Fruit fly (Drosophila melanogaster): ENCODE results near the gene CG9044.

Gene CG9044

DNA sequence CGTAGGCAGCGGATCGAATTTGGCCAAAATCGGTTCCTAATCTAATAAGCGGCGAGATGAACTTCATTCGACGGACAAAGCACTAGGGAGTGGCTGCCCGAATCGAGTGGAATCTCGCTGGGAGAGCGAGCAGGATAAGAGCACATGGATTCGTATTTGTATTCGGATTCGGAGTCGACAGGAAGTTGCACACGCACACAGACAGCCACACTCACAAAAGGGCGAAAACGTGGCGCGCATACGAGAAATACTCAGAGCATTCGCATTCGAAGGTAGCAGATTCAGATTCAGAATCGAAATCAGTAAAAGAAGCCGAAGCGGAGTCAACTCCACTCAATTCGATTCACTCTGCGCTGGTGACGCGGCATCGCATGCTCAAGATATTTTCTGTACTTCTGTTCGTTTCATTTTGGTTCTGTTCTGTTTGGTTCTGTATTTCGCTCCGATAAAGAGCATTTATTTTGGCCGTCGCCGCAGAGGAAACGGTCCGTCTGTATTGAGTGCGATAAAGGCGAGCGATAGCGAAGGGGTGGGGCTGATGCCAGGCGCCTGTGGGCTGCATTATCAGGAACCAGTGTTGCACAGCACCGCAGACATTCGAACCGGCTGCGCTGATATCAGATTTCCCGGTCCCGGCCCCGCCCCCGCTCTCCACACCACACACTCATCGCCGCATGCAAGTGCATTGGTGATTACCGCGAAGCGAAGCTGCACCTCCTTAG, 29.2 kb downstream of the CG9044 start:
- TF ChIP-seq Rel (GFP tag; optimal IDR thresholded peaks at IDR 0.05), result peak; percentile 78
- peak; percentile 72 for TF ChIP-seq Rel (tag; optimal IDR thresholded peaks at IDR 0.05)
- peak; percentile 50 for TF ChIP-seq br (GFP tag; optimal IDR thresholded peaks at IDR 0.05)
- TF ChIP-seq CG9705 (GFP tag; optimal IDR thresholded peaks at IDR 0.05), result no peak
- no peak for TF ChIP-seq sage (GFP tag; optimal IDR thresholded peaks at IDR 0.05)
- peak; percentile 38 for TF ChIP-seq rgr (GFP tag; optimal IDR thresholded peaks at IDR 0.05)
- peak; percentile 94 for TF ChIP-seq CrebA (GFP tag; optimal IDR thresholded peaks at IDR 0.05; ENCODE audit: borderline replicate concordance)
- no peak for TF ChIP-seq Dif (GFP tag; optimal IDR thresholded peaks at IDR 0.05; ENCODE audit: partially characterized antibody)
- no peak for TF ChIP-seq jim (GFP tag; optimal IDR thresholded peaks at IDR 0.05)
- no peak for TF ChIP-seq GATAd (GFP tag; optimal IDR thresholded peaks at IDR 0.05)
- no peak for TF ChIP-seq N (GFP tag; optimal IDR thresholded peaks at IDR 0.05)
- TF ChIP-seq psq (GFP tag; optimal IDR thresholded peaks at IDR 0.05), result peak; percentile 23
- no peak for TF ChIP-seq lola (GFP tag; optimal IDR thresholded peaks at IDR 0.05)
- peak; percentile 70 for TF ChIP-seq brk (GFP tag; optimal IDR thresholded peaks at IDR 0.05)
- no peak for TF ChIP-seq fru (GFP tag; optimal IDR thresholded peaks at IDR 0.05)
- TF ChIP-seq foxo (GFP tag; optimal IDR thresholded peaks at IDR 0.05), result peak; percentile 18 to 24
- no peak for TF ChIP-seq sv (GFP tag; optimal IDR thresholded peaks at IDR 0.05)
- peak; percentile 79 for TF ChIP-seq h (GFP tag; optimal IDR thresholded peaks at IDR 0.05)
- no peak for TF ChIP-seq tai (GFP tag; optimal IDR thresholded peaks at IDR 0.05)
- peak; percentile 70 for TF ChIP-seq Hr83 (GFP tag; optimal IDR thresholded peaks at IDR 0.05; ENCODE audit: poor library complexity, severe bottlenecking)
- no peak for TF ChIP-seq dl (GFP tag; optimal IDR thresholded peaks at IDR 0.05; ENCODE audit: insufficient read depth in 1 of 2, partially characterized antibody in 2 of 2)
- no peak for TF ChIP-seq CG32264 (GFP tag; optimal IDR thresholded peaks at IDR 0.05)
- TF ChIP-seq Myc (optimal IDR thresholded peaks at IDR 0.05), result no peak
- TF ChIP-seq pan (optimal IDR thresholded peaks at IDR 0.05), result no peak
- no peak for TF ChIP-seq ey (GFP tag; optimal IDR thresholded peaks at IDR 0.05)
- peak; percentile 53 for TF ChIP-seq Hnf4 (GFP tag; optimal IDR thresholded peaks at IDR 0.05)
- TF ChIP-seq Mio (GFP tag; optimal IDR thresholded peaks at IDR 0.05), result peak; percentile 37
- peak; percentile 34 for TF ChIP-seq OdsH (GFP tag; optimal IDR thresholded peaks at IDR 0.05)
- peak; percentile 3 for TF ChIP-seq Hr78 (GFP tag; optimal IDR thresholded peaks at IDR 0.05)
- peak; percentile 37 for TF ChIP-seq woc (GFP tag; optimal IDR thresholded peaks at IDR 0.05)
- TF ChIP-seq dmrt93B (GFP tag; optimal IDR thresholded peaks at IDR 0.05), result no peak
- TF ChIP-seq Jra (GFP tag; optimal IDR thresholded peaks at IDR 0.05), result peak; percentile 67
- peak; percentile 7 for TF ChIP-seq Sp1 (GFP tag; optimal IDR thresholded peaks at IDR 0.05)
- no peak for TF ChIP-seq dsf (GFP tag; optimal IDR thresholded peaks at IDR 0.05; ENCODE audit: borderline replicate concordance)
- no peak for TF ChIP-seq Dfd (GFP tag; optimal IDR thresholded peaks at IDR 0.05)
- no peak for TF ChIP-seq usp (GFP tag; optimal IDR thresholded peaks at IDR 0.05)
- TF ChIP-seq HLH106 (tag; optimal IDR thresholded peaks at IDR 0.05), result peak; percentile 21
- no peak for TF ChIP-seq Abd-B (GFP tag; optimal IDR thresholded peaks at IDR 0.05)
- TF ChIP-seq Vsx2 (GFP tag; optimal IDR thresholded peaks at IDR 0.05; ENCODE audit: partially characterized antibody), result no peak

dm6 chr2L:5979055-5979399, 29.8 kb downstream of the CG9044 start:
- TF ChIP-seq pan (optimal IDR thresholded peaks at IDR 0.05), result no peak
- TF ChIP-seq Vsx2 (GFP tag; optimal IDR thresholded peaks at IDR 0.05; ENCODE audit: partially characterized antibody), result no peak
- peak; percentile 4 for TF ChIP-seq Dif (GFP tag; optimal IDR thresholded peaks at IDR 0.05; ENCODE audit: partially characterized antibody)
- TF ChIP-seq dmrt93B (GFP tag; optimal IDR thresholded peaks at IDR 0.05), result peak; percentile 4
- TF ChIP-seq psq (GFP tag; optimal IDR thresholded peaks at IDR 0.05), result no peak

All from whole organism, wandering third instar larva.